Worm (Caenorhabditis elegans): Measurements from ENCODE around the gene ZK512.7.
"Not testable (repeated sequence)": the region's sequence is repeated elsewhere in the genome, so short reads cannot be mapped to it uniquely, and the experiment has no call there.

Gene ZK512.7

DNA sequence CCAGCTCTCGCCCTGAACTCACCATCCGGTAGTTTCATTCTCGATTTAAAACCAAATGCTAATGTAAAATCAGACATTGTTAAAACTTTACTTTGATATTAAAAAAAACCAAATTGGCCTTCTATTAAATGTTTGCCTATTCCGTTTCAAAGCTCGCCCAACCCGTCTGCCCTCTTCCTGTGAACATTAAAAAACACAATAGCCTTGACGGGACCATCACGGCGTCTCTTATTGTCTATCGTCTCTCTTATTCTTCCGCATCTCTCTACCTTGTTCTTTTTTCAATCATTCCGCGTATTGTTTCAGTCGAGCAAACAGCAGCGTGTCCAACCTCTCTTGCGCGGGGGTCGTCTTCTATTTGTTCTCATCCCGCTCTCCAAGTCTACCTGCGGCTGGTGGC is 23.9 kb downstream of the ZK512.7 start, which contains the start of gene ZK512.1:
Gene ZK512.1 (plus strand): TSS at position 301 of the 400 bp plus-strand sequence.
- TF ChIP-seq zfp-3 (GFP tag; conservative IDR thresholded peaks at IDR 0.05) (no peak), ces-1 (GFP tag; optimal IDR thresholded peaks at IDR 0.05) (no peak), ceh-44 (GFP tag; IDR thresholded peaks at IDR 0.05) (no peak), lir-3 (tag; optimal IDR thresholded peaks at IDR 0.05) (no peak), lin-38 (GFP tag; IDR thresholded peaks at IDR 0.05) (no peak), unc-39 (tag; optimal IDR thresholded peaks at IDR 0.05) (no peak)

ce11 chrIII:9114076-9114475 is 24.4 kb downstream of the ZK512.7 start:
- peak; percentile 97 for TF ChIP-seq aha-1 (tag)
- TF ChIP-seq dmd-8 (GFP tag; IDR thresholded peaks at IDR 0.05) = no peak

DNA sequence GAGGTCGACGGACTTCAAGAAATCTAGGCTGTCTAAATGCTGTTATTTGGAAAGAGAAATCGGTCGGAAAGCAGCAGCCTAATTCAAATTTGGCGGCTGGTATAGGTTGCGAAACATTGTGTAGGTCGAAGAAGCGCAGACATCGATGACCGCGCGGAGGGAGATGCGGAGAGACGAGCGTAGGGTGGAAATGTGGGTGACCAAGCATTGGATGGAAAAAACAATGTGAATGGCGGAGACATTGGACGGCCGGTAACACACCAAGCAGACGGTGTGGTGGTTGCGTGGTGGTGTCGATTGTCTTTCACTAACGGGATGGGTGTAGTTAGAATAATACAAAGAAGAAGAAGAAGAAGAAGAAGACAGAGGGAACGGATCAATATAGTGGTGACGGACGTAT is 26.0 kb downstream of the ZK512.7 start:
- no peak for TF ChIP-seq Y75B8A.6 (GFP tag; IDR thresholded peaks at IDR 0.05)
- TF ChIP-seq lin-1 (GFP tag; IDR thresholded peaks at IDR 0.05) = no peak
- no peak for TF ChIP-seq lin-39 (tag; optimal IDR thresholded peaks at IDR 0.05)
- TF ChIP-seq hlh-30 (tag; optimal IDR thresholded peaks at IDR 0.05; ENCODE audit: insufficient read depth) = no peak
- no peak for TF ChIP-seq D1046.2 (GFP tag; IDR thresholded peaks at IDR 0.05)
- no peak for TF ChIP-seq lir-3 (tag; optimal IDR thresholded peaks at IDR 0.05)
- no peak for TF ChIP-seq spr-1 (tag; optimal IDR thresholded peaks at IDR 0.05)
- no peak for TF ChIP-seq daf-8 (GFP tag; IDR thresholded peaks at IDR 0.05)
- no peak for TF ChIP-seq zip-11 (GFP tag; IDR thresholded peaks at IDR 0.05)

ce11 chrIII:9110914-9111313 is 27.6 kb downstream of the ZK512.7 start:
- TF ChIP-seq mxl-2 (GFP tag; conservative IDR thresholded peaks at IDR 0.05) (0 out of 2 replicates have a peak, but pooled peaks have one; percentile 51), F26F4.8 (GFP tag; conservative IDR thresholded peaks at IDR 0.05) (peak; percentile 77), lim-7 (GFP tag; IDR thresholded peaks at IDR 0.05) (peak; percentile 89), dmd-9 (GFP tag; IDR thresholded peaks at IDR 0.05) (peak; percentile 52; the same call in 1 of the 2 replicates), set-16 (GFP tag; IDR thresholded peaks at IDR 0.05) (peak; percentile 51), lin-1 (GFP tag; IDR thresholded peaks at IDR 0.05) (peak; percentile 79; the same call in 1 of the 2 replicates), vab-7 (GFP tag; IDR thresholded peaks at IDR 0.05) (peak; percentile 78), php-3 (GFP tag; IDR thresholded peaks at IDR 0.05) (peak; percentile 50), pha-4 (GFP tag; IDR thresholded peaks at IDR 0.05) (peak; percentile 92), ZK337.2 (GFP tag; IDR thresholded peaks at IDR 0.05) (0 out of 2 replicates have a peak, but pooled peaks have one; percentile 45), mes-2 (tag; optimal IDR thresholded peaks at IDR 0.05; ENCODE audit: poor library complexity, severe bottlenecking) (peak; percentile 18), lin-38 (GFP tag; IDR thresholded peaks at IDR 0.05) (peak; percentile 97), Y105C5A.15 (GFP tag; IDR thresholded peaks at IDR 0.05) (0 out of 2 replicates have a peak, but pooled peaks have one; percentile 27), mep-1 (tag; optimal IDR thresholded peaks at IDR 0.05) (peak; percentile 13), dmd-8 (GFP tag; IDR thresholded peaks at IDR 0.05) (peak; percentile 92), ceh-20 (GFP tag; IDR thresholded peaks at IDR 0.05) (0 out of 2 replicates have a peak, but pooled peaks have one; percentile 29), Y48G9A.11 (GFP tag; IDR thresholded peaks at IDR 0.05) (peak; percentile 57; the same call in 1 of the 2 replicates), arid-1 (GFP tag; conservative IDR thresholded peaks at IDR 0.05) (peak; percentile 77), madf-9 (GFP tag; conservative IDR thresholded peaks at IDR 0.05) (0 out of 2 replicates have a peak, but pooled peaks have one; percentile 4), nhr-42 (GFP tag; IDR thresholded peaks at IDR 0.05) (peak; percentile 78), snpc-1.2 (GFP tag; IDR thresholded peaks at IDR 0.05) (peak; percentile 46), egl-43 (GFP tag; IDR thresholded peaks at IDR 0.05) (peak; percentile 88), saeg-2 (GFP tag; IDR thresholded peaks at IDR 0.05) (peak; percentile 73; the same call in 1 of the 2 replicates), tra-1 (GFP tag; IDR thresholded peaks at IDR 0.05) (peak; percentile 59; the same call in 1 of the 2 replicates), D1046.2 (GFP tag; IDR thresholded peaks at IDR 0.05) (peak; percentile 72; the same call in 1 of the 2 replicates), madf-5 (GFP tag; IDR thresholded peaks at IDR 0.05) (peak; percentile 57 to 83; a peak in 2 of 4 replicates), hmg-1.1 (GFP tag; IDR thresholded peaks at IDR 0.05) (peak; percentile 67), mdt-29 (GFP tag; IDR thresholded peaks at IDR 0.05) (peak; percentile 76), zfp-3 (GFP tag; conservative IDR thresholded peaks at IDR 0.05) (0 out of 2 replicates have a peak, but pooled peaks have one; percentile 47), ctbp-1 (GFP tag; IDR thresholded peaks at IDR 0.05) (peak; percentile 79)
- TF ChIP-seq pha-4 (tag; optimal IDR thresholded peaks at IDR 0.05) = not testable (repeated sequence)

Measured in whole organism, L4 larva.